Worm (Caenorhabditis elegans) whole organism, midembryonic: ENCODE results near the gene F41F3.3.

ENCODE experiments used
- T22C8.4 ChIP-seq: fragments of 200-800 bp; sonication (Bioruptor generic); IDR thresholded peaks from 2 replicates; pipeline ENCODE4 v1.3.6; 2022; ENCODE audit warnings: missing genetic modification characterization, missing compliant biosample characterization
- flt-1 ChIP-seq: fragments of 200-800 bp; sonication (Bioruptor generic); IDR thresholded peaks from 2 replicates; pipeline ENCODE4 v1.3.6; 2022; ENCODE audit warnings: missing genetic modification characterization, missing compliant biosample characterization
- klf-2 ChIP-seq: fragments of 200-800 bp; sonication (Bioruptor generic); conservative IDR thresholded peaks from 2 replicates; pipeline ENCODE4 v1.3.6; 2022; ENCODE audit warnings: missing genetic modification reagents, missing genetic modification characterization, missing compliant biosample characterization
- med-1 ChIP-seq: sonication (generic microtip); optimal IDR thresholded peaks from 2 replicates; lab custom pipeline; 2017; ENCODE audit warnings: missing genetic modification characterization, mild to moderate bottlenecking, missing compliant biosample characterization, antibody characterized with exemption, missing genetic modification reagents; ENCODE audit not compliant: insufficient read depth
- ref-1 ChIP-seq: fragments of 200-800 bp; sonication (Bioruptor generic); conservative IDR thresholded peaks from 2 replicates; pipeline ENCODE4 v1.3.6; 2022; ENCODE audit warnings: missing genetic modification reagents, missing genetic modification characterization, missing compliant biosample characterization
- tab-1 ChIP-seq: fragments of 200-800 bp; sonication (Bioruptor generic); IDR thresholded peaks from 2 replicates; pipeline ENCODE4 v1.3.6; 2022; ENCODE audit warnings: missing genetic modification characterization, missing compliant biosample characterization
- ztf-29 ChIP-seq: fragments of 200-800 bp; sonication (Bioruptor generic); IDR thresholded peaks from 2 replicates; pipeline ENCODE4 v1.3.6; 2022; ENCODE audit warnings: missing genetic modification reagents, missing genetic modification characterization, missing compliant biosample characterization

ce11 chrV:4615802-4616201 lies 32.2 kb downstream of the F41F3.3 start, which contains the start of the genes Y61A9LA.10 and F54D11.4:
- 0 out of 2 replicates have a peak, but pooled peaks have one; percentile 8 for TF ChIP-seq klf-2 (GFP tag; lab: Robert Waterston, UW)
- TF ChIP-seq med-1 (GFP tag; lab: Kevin White, UChicago): no peak
- no peak for TF ChIP-seq T22C8.4 (GFP tag; lab: Robert Waterston, UW)
- no peak for TF ChIP-seq flt-1 (GFP tag; lab: Robert Waterston, UW)
- TF ChIP-seq tab-1 (GFP tag; lab: Robert Waterston, UW): no peak
- no peak for TF ChIP-seq ztf-29 (GFP tag; lab: Robert Waterston, UW)
- TF ChIP-seq ref-1 (GFP tag; lab: Robert Waterston, UW): no peak
